Worm (Caenorhabditis elegans): ENCODE results near the gene Y37E11AM.4.
A peak's percentile ranks its signal among the peaks of the same experiment; 100 is the strongest.

Y37E11AM.4 gene

ce11 chrIV:3740830-3741477 lies 18.4 kb upstream of the Y37E11AM.4 start, which contains the start of gene nape-1 (continued):
- TF ChIP-seq nhr-25 (tag; optimal IDR thresholded peaks at IDR 0.05), result no peak
- TF ChIP-seq nhr-10 (tag; optimal IDR thresholded peaks at IDR 0.05), result no peak

- TF ChIP-seq C34F6.9 (tag; optimal IDR thresholded peaks at IDR 0.05), result peak; percentile 5
- TF ChIP-seq unc-39 (tag; optimal IDR thresholded peaks at IDR 0.05), result no peak
- no peak for TF ChIP-seq skn-1 (tag; optimal IDR thresholded peaks at IDR 0.05)
- TF ChIP-seq nhr-129 (tag; optimal IDR thresholded peaks at IDR 0.05), result peak; percentile 30
- TF ChIP-seq fos-1 (tag; optimal IDR thresholded peaks at IDR 0.05), result peak; percentile 24
- no peak for TF ChIP-seq lin-13 (GFP tag; optimal IDR thresholded peaks at IDR 0.05)
- TF ChIP-seq lsy-2 (tag; optimal IDR thresholded peaks at IDR 0.05), result peak in 1 of 2 experiments; percentile 27
- peak; percentile 18 for TF ChIP-seq unc-55 (GFP tag; optimal IDR thresholded peaks at IDR 0.05)
- no peak for TF ChIP-seq zag-1 (tag; optimal IDR thresholded peaks at IDR 0.05)
- peak; percentile 17 for TF ChIP-seq crh-2 (tag; optimal IDR thresholded peaks at IDR 0.05)
Observed at ce11 chrIV:3738655-3739403, 16.2 kb upstream of the Y37E11AM.4 start, which contains the start of gene nape-2. TSS of gene nape-2 (minus strand) at chrIV:3738925.

- TF ChIP-seq F13H6.1 (tag; optimal IDR thresholded peaks at IDR 0.05), result no peak
- no peak for TF ChIP-seq nhr-21 (tag; optimal IDR thresholded peaks at IDR 0.05)
- no peak for TF ChIP-seq ZK546.5 (tag; optimal IDR thresholded peaks at IDR 0.05)
- TF ChIP-seq lin-13 (GFP tag; optimal IDR thresholded peaks at IDR 0.05), result no peak
- TF ChIP-seq nhr-10 (tag; optimal IDR thresholded peaks at IDR 0.05), result no peak
- no peak for TF ChIP-seq snpc-4 (tag; optimal IDR thresholded peaks at IDR 0.05)
- no peak for TF ChIP-seq fos-1 (tag; optimal IDR thresholded peaks at IDR 0.05)
- no peak for TF ChIP-seq nhr-77 (tag; optimal IDR thresholded peaks at IDR 0.05)
- no peak for TF ChIP-seq nhr-11 (tag; optimal IDR thresholded peaks at IDR 0.05)
- no peak for TF ChIP-seq mbf-1 (tag; optimal IDR thresholded peaks at IDR 0.05)
- TF ChIP-seq dmd-4 (tag; optimal IDR thresholded peaks at IDR 0.05), result no peak
- TF ChIP-seq ceh-16 (tag; optimal IDR thresholded peaks at IDR 0.05), result no peak
- TF ChIP-seq aly-2 (tag; optimal IDR thresholded peaks at IDR 0.05), result no peak
- TF ChIP-seq lsy-2 (tag; optimal IDR thresholded peaks at IDR 0.05), result no peak
- TF ChIP-seq nhr-129 (tag; optimal IDR thresholded peaks at IDR 0.05), result no peak
- no peak for TF ChIP-seq ama-1 (optimal IDR thresholded peaks at IDR 0.05)
- TF ChIP-seq nhr-12 (tag; optimal IDR thresholded peaks at IDR 0.05), result no peak
Observed at ce11 chrIV:3736244-3736643, 13.7 kb upstream of the Y37E11AM.4 start.

- TF ChIP-seq nhr-237 (tag; optimal IDR thresholded peaks at IDR 0.05) (no peak), lsy-2 (tag; optimal IDR thresholded peaks at IDR 0.05) (no peak), unc-62 (GFP tag; optimal IDR thresholded peaks at IDR 0.05) (no peak), crh-2 (tag; optimal IDR thresholded peaks at IDR 0.05) (no peak), ceh-82 (tag; optimal IDR thresholded peaks at IDR 0.05) (no peak), mbf-1 (tag; optimal IDR thresholded peaks at IDR 0.05) (no peak), sma-3 (GFP tag; optimal IDR thresholded peaks at IDR 0.05) (no peak), snpc-4 (tag; optimal IDR thresholded peaks at IDR 0.05) (no peak), lin-39 (tag; optimal IDR thresholded peaks at IDR 0.05) (no peak)
Observed at ce11 chrIV:3733287-3733686, 10.7 kb upstream of the Y37E11AM.4 start.

- TF ChIP-seq crh-2 (tag; optimal IDR thresholded peaks at IDR 0.05), result no peak
- TF ChIP-seq skn-1 (tag; optimal IDR thresholded peaks at IDR 0.05), result no peak
- no peak for TF ChIP-seq nhr-12 (tag; optimal IDR thresholded peaks at IDR 0.05)
- no peak for TF ChIP-seq nhr-23 (tag; optimal IDR thresholded peaks at IDR 0.05)
- TF ChIP-seq dmd-4 (tag; optimal IDR thresholded peaks at IDR 0.05), result no peak
- TF ChIP-seq peb-1 (tag; optimal IDR thresholded peaks at IDR 0.05), result no peak
- TF ChIP-seq alr-1 (tag; optimal IDR thresholded peaks at IDR 0.05), result no peak
- TF ChIP-seq fos-1 (tag; optimal IDR thresholded peaks at IDR 0.05), result no peak
- TF ChIP-seq F13H6.1 (tag; optimal IDR thresholded peaks at IDR 0.05), result no peak
- no peak for TF ChIP-seq sma-3 (GFP tag; optimal IDR thresholded peaks at IDR 0.05)
- TF ChIP-seq gmeb-1 (tag; optimal IDR thresholded peaks at IDR 0.05), result no peak
- TF ChIP-seq elt-3 (tag; optimal IDR thresholded peaks at IDR 0.05), result no peak
Observed at ce11 chrIV:3731430-3731829, 8.8 kb upstream of the Y37E11AM.4 start.
